Fruit fly (Drosophila melanogaster) whole organism, prepupa: ENCODE data around the gene CG33791.

ENCODE experiments used
- Blimp-1 ChIP-seq: fragments of 200-800 bp; sonication (Bioruptor generic); optimal IDR thresholded peaks from 3 replicates; lab custom pipeline; 2017; ENCODE audit warnings: missing biosample characterization, missing genetic modification characterization, mild to moderate bottlenecking, moderate library complexity, missing genetic modification reagents
- CG11762 ChIP-seq: fragments of 200-800 bp; sonication (Bioruptor generic); optimal IDR thresholded peaks from 3 replicates; lab custom pipeline; 2016; ENCODE audit warnings: missing biosample characterization, missing genetic modification characterization; ENCODE audit not compliant: insufficient read depth
- CG11902 ChIP-seq: fragments of 200-800 bp; sonication (Bioruptor generic); optimal IDR thresholded peaks from 3 replicates; lab custom pipeline; 2016; ENCODE audit warnings: missing biosample characterization, missing genetic modification characterization
- CG15336 ChIP-seq: fragments of 200-800 bp; sonication (Bioruptor generic); IDR thresholded peaks from 2 replicates; pipeline ENCODE4 v1.3.6; 2022; ENCODE audit warnings: missing biosample characterization, missing genetic modification characterization
- CG31627 ChIP-seq: fragments of 200-800 bp; sonication (Bioruptor generic); optimal IDR thresholded peaks from 3 replicates; lab custom pipeline; 2016; ENCODE audit warnings: missing biosample characterization, missing genetic modification characterization
- Gug ChIP-seq: fragments of 200-800 bp; sonication (Bioruptor generic); IDR thresholded peaks from 2 replicates; pipeline ENCODE4 v1.3.6; 2022; ENCODE audit warnings: missing biosample characterization, missing genetic modification characterization
- Hr38 ChIP-seq: sonication (Bioruptor generic); optimal IDR thresholded peaks from 2 replicates; lab custom pipeline; 2016; ENCODE audit warnings: missing biosample characterization, missing genetic modification characterization
- Sox14 ChIP-seq: fragments of 200-800 bp; sonication (Bioruptor generic); optimal IDR thresholded peaks from 3 replicates; lab custom pipeline; 2016; ENCODE audit warnings: missing biosample characterization, missing genetic modification characterization
- achi ChIP-seq: fragments of 200-800 bp; sonication (Bioruptor generic); optimal IDR thresholded peaks from 3 replicates; lab custom pipeline; 2016; ENCODE audit warnings: missing biosample characterization, missing genetic modification characterization
- fd85E ChIP-seq: fragments of 200-800 bp; sonication (Bioruptor generic); optimal IDR thresholded peaks from 3 replicates; lab custom pipeline; 2016; ENCODE audit warnings: missing biosample characterization, missing genetic modification characterization
- salr ChIP-seq, 2 experiments: fragments of 200-800 bp; sonication (Bioruptor generic); optimal IDR thresholded peaks; 3 replicates each; lab custom pipeline; 2016 to 2018; ENCODE audit warnings: missing biosample characterization in 2 of 2, missing genetic modification characterization in 2 of 2, mild to moderate bottlenecking in 1 of 2

- TF ChIP-seq Hr38 (GFP tag; lab: Kevin White, UChicago) (no peak), CG11902 (GFP tag; lab: Kevin White, UChicago) (no peak), CG11762 (no peak), fd85E (GFP tag; lab: Kevin White, UChicago) (no peak), Blimp-1 (GFP tag; lab: Kevin White, UChicago) (no peak), Gug (GFP tag; lab: Robert Waterston, UW) (no peak), CG31627 (GFP tag; lab: Kevin White, UChicago) (no peak), salr (GFP tag; optimal IDR thresholded peaks at IDR 0.05; lab: Kevin White, UChicago) (no peak), achi (GFP tag; lab: Kevin White, UChicago) (no peak), Sox14 (GFP tag; lab: Kevin White, UChicago) (no peak), CG15336 (GFP tag; lab: Robert Waterston, UW) (no peak)
Observed at dm6 chr3L:1636886-1637285, 34.1 kb downstream of the CG33791 start.
